Worm (Caenorhabditis elegans): Measurements from ENCODE around the gene srlf-14.

Gene srlf-14

DNA sequence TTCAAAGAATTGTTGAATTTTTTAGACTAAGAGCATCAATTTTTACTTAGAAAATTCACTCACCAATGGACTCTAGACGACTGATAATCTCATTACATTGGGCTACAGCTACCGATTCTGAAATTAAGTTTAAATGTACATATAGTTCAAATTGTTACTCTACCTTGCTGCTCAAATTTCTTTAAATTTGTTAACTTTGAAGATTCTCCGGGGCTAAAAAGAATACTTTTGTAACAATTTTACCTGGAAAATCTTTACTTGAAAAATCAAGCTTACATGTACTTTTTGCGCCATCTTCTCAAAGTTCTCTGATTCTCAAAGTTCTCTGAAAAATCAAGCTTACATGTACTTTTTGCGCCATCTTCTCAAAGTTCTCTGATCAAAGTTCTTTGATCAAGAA lies 14.6 kb downstream of the srlf-14 start, which contains the start of gene sdz-13:
sdz-13 (minus strand) TSS at position 101 of the 400 bp plus-strand sequence.
- TF ChIP-seq ztf-4 (tag; optimal IDR thresholded peaks at IDR 0.05): no peak
- TF ChIP-seq pqm-1 (tag; optimal IDR thresholded peaks at IDR 0.05): no peak
- TF ChIP-seq ceh-16 (tag; optimal IDR thresholded peaks at IDR 0.05): no peak
- TF ChIP-seq ceh-9 (tag; optimal IDR thresholded peaks at IDR 0.05): no peak
- TF ChIP-seq elt-2 (tag; optimal IDR thresholded peaks at IDR 0.05): no peak
- no peak for TF ChIP-seq snpc-4 (tag; optimal IDR thresholded peaks at IDR 0.05)
- no peak for TF ChIP-seq nhr-77 (tag; optimal IDR thresholded peaks at IDR 0.05)
- no peak for TF ChIP-seq nhr-25 (tag; optimal IDR thresholded peaks at IDR 0.05)
- no peak for TF ChIP-seq ztf-11 (tag; optimal IDR thresholded peaks at IDR 0.05)
- no peak for TF ChIP-seq egl-5 (tag; optimal IDR thresholded peaks at IDR 0.05)
- TF ChIP-seq R02D3.7 (tag; optimal IDR thresholded peaks at IDR 0.05): no peak
- no peak for TF ChIP-seq hmg-11 (tag; optimal IDR thresholded peaks at IDR 0.05)
- TF ChIP-seq fos-1 (tag; optimal IDR thresholded peaks at IDR 0.05): no peak

DNA sequence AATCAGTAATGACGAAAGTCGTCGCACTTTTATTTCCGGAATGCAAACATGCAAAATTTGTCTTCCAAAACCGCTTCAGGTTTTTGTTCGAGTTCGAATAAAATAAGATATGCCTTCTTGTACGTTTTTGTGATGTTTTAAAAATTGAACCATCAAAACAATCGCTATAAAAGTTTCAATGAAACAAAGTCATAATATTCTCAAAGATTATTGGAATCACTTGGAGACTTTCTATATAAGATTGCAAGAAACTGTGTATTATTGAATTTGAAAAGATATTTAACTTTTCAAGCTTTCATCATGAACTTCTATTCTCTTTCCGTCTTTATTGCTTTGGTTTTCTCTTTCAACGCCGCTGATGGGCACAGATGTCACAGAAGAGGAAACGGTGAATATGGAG lies 17.3 kb downstream of the srlf-14 start, which contains the start of gene fipr-14:
fipr-14 (plus strand) TSS at position 301 of the 400 bp plus-strand sequence.
- TF ChIP-seq mdl-1 (tag; optimal IDR thresholded peaks at IDR 0.05) (no peak), lin-15B (tag; optimal IDR thresholded peaks at IDR 0.05) (no peak), nfya-1 (tag; optimal IDR thresholded peaks at IDR 0.05; ENCODE audit: insufficient read depth) (no peak), lin-39 (tag; optimal IDR thresholded peaks at IDR 0.05) (no peak), nhr-25 (tag; optimal IDR thresholded peaks at IDR 0.05) (no peak), pha-4 (tag; optimal IDR thresholded peaks at IDR 0.05) (no peak), lsy-12 (tag; optimal IDR thresholded peaks at IDR 0.05) (no peak), nhr-43 (tag; optimal IDR thresholded peaks at IDR 0.05; ENCODE audit: poor library complexity, severe bottlenecking) (no peak), elt-2 (tag; optimal IDR thresholded peaks at IDR 0.05) (no peak), daf-12 (tag; optimal IDR thresholded peaks at IDR 0.05) (no peak), aly-2 (tag; optimal IDR thresholded peaks at IDR 0.05) (no peak), nhr-28 (tag; optimal IDR thresholded peaks at IDR 0.05) (no peak), egl-27 (tag; optimal IDR thresholded peaks at IDR 0.05) (no peak), pqm-1 (tag; optimal IDR thresholded peaks at IDR 0.05) (no peak), unc-39 (tag; optimal IDR thresholded peaks at IDR 0.05) (no peak), jun-1 (tag; optimal IDR thresholded peaks at IDR 0.05) (no peak), nhr-76 (tag; optimal IDR thresholded peaks at IDR 0.05) (no peak), fkh-10 (GFP tag; optimal IDR thresholded peaks at IDR 0.05) (no peak)

DNA sequence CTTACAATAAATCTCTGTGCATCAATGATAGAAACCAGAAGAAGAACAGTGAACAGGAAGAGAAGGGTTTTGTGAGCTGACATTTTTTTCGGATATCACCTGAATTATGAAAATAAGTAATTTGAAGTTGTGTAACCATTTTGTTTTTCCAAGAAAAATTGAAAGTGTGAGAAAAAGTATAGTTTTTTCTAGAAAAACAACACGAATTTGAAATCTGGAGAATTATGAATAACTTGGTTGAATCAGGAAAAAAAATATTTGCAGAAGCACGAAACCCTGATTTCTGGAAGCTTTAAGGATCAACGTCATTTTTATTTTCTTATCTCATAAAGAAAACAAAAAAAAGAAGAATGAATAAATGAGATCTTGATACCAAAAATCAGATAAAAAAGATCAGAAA lies 19.6 kb downstream of the srlf-14 start, which contains the start of gene F13E9.12:
F13E9.12 (minus strand) TSS at position 101 of the 400 bp plus-strand sequence.
- TF ChIP-seq unc-62 (GFP tag; optimal IDR thresholded peaks at IDR 0.05): no peak
- TF ChIP-seq lin-39 (tag; optimal IDR thresholded peaks at IDR 0.05): no peak
- peak; percentile 35 for TF ChIP-seq elt-1 (tag; optimal IDR thresholded peaks at IDR 0.05)

DNA sequence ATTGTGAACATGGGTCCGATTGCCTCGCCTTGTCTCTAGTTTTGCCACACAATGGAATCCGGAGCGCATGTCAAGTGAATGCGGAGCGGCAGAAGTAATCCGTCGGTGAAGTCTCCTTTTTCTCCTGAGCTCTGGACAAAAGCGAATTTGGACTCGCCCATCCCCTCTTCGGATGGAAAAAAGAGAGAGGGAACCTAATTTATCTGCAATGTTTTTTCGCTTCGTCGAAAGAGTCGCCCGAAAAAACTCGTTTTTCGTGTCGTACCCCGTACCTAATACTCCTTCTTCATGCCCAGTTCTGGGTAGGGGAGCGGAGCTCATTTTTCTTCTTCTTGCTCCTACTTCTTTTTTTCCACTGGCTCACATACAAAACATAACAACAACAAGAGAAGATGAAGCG lies 24.0 kb downstream of the srlf-14 start:
- no peak for TF ChIP-seq unc-39 (tag; optimal IDR thresholded peaks at IDR 0.05)
- no peak for TF ChIP-seq aly-2 (tag; optimal IDR thresholded peaks at IDR 0.05)
- TF ChIP-seq nhr-28 (tag; optimal IDR thresholded peaks at IDR 0.05): no peak

DNA sequence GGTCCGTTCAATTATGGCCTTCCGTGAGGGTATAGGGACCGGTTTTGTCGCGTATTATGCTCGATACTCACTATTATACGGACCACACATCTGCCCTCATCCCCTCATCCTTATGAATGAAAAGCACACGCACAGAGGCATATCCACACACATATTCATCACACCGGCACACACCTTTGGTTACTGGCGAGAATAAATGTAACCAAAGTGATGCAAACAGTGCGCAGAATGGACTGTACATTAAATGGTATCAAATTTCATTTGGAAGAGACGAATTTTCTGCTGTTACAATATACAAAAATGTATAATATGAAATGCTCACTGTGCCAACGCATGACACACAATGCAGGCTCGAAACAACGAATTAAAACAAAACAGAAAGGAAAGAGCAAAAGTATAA lies 24.5 kb downstream of the srlf-14 start:
- TF ChIP-seq unc-62 (GFP tag; optimal IDR thresholded peaks at IDR 0.05): no peak
- TF ChIP-seq nhr-23 (tag; optimal IDR thresholded peaks at IDR 0.05): no peak
- no peak for TF ChIP-seq nhr-12 (tag; optimal IDR thresholded peaks at IDR 0.05)
- TF ChIP-seq mdl-1 (tag; optimal IDR thresholded peaks at IDR 0.05): no peak
- no peak for TF ChIP-seq egl-5 (tag; optimal IDR thresholded peaks at IDR 0.05)
- TF ChIP-seq unc-39 (tag; optimal IDR thresholded peaks at IDR 0.05): no peak
- TF ChIP-seq zag-1 (tag; optimal IDR thresholded peaks at IDR 0.05): no peak
- TF ChIP-seq elt-3 (tag; optimal IDR thresholded peaks at IDR 0.05): no peak
- no peak for TF ChIP-seq egl-27 (tag; optimal IDR thresholded peaks at IDR 0.05)
- no peak for TF ChIP-seq skn-1 (tag; optimal IDR thresholded peaks at IDR 0.05)
- TF ChIP-seq snpc-4 (tag; optimal IDR thresholded peaks at IDR 0.05): no peak
- TF ChIP-seq aly-2 (tag; optimal IDR thresholded peaks at IDR 0.05): no peak
- no peak for TF ChIP-seq elt-2 (tag; optimal IDR thresholded peaks at IDR 0.05)
- no peak for TF ChIP-seq pha-4 (tag; optimal IDR thresholded peaks at IDR 0.05)
- TF ChIP-seq ceh-16 (tag; optimal IDR thresholded peaks at IDR 0.05): no peak
- no peak for TF ChIP-seq nhr-67 (tag; optimal IDR thresholded peaks at IDR 0.05)
- no peak for TF ChIP-seq jun-1 (tag; optimal IDR thresholded peaks at IDR 0.05)
- no peak for TF ChIP-seq ZK546.5 (tag; optimal IDR thresholded peaks at IDR 0.05)
- TF ChIP-seq nfya-1 (tag; optimal IDR thresholded peaks at IDR 0.05; ENCODE audit: insufficient read depth): no peak

Measured in whole organism, L3 larva.